Fruit fly (Drosophila melanogaster): ENCODE data around the gene RanGAP.

DNA sequence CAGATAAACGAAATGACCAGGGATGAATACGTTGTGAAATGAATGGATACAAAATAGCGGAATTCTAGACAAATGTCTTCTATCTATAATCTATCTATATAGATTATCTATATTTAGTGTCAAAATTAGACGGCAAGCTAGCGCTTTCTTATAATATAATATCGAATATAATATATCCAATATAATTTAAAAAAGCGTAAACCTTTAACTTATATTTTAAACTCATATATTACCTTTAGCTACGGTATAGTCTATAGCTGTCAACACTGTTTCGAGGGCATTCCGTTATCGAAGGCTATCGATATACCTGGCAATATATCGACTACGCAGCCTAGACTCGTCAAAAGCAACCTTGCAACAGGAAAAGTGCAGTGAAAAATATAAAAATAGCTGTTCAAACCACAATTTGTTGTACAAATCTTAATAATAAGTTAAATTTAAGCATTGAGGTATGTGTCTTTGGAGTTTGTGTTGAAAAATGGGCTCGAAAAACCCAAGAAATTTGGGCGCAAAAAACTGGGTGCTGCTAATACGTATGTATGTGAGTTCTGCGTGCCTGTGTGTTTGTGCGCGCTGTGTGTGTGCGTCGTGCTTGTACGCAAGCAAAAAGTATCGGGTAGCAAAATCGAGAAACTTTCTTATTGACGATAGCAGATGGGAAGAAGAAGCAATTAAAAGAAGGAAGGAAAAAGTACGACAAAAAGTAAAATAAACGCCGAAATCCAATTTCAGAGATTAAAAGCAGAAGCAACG lies 51.4 kb downstream of the RanGAP start, which contains the start of the genes swm and Ctu2:
- no peak for TF ChIP-seq Myc (optimal IDR thresholded peaks at IDR 0.05)
- no peak for TF ChIP-seq ttk (optimal IDR thresholded peaks at IDR 0.05)
- no peak for TF ChIP-seq psq (optimal IDR thresholded peaks at IDR 0.05)
- no peak for TF ChIP-seq h (optimal IDR thresholded peaks at IDR 0.05)
